Worm (Caenorhabditis elegans) whole organism, L1 larva: ENCODE data around the gene dmsr-16.

ENCODE experiments used
- C04F5.9 ChIP-seq: sonication (generic microtip); optimal IDR thresholded peaks from 2 replicates; lab custom pipeline; 2016; ENCODE audit warnings: missing genetic modification characterization, missing compliant biosample characterization
- C16A3.4 ChIP-seq: fragments of 150-350 bp; optimal IDR thresholded peaks from 2 replicates; lab custom pipeline; 2014; ENCODE audit warnings: missing biosample characterization, missing genetic modification characterization
- C34B4.2 ChIP-seq: sonication (generic microtip); optimal IDR thresholded peaks from 2 replicates; lab custom pipeline; 2017; ENCODE audit warnings: mild to moderate bottlenecking, missing genetic modification characterization, missing compliant biosample characterization
- F16B12.6 ChIP-seq: fragments of 150-350 bp; optimal IDR thresholded peaks from 2 replicates; lab custom pipeline; 2014; ENCODE audit warnings: missing biosample characterization, missing genetic modification characterization
- aha-1 ChIP-seq: fragments of 150-350 bp; optimal IDR thresholded peaks from 2 replicates; lab custom pipeline; 2014; ENCODE audit warnings: missing biosample characterization, missing genetic modification characterization
- alr-1 ChIP-seq: fragments of 200-800 bp; sonication (Bioruptor generic); optimal IDR thresholded peaks from 2 replicates; lab custom pipeline; 2018; ENCODE audit warnings: borderline replicate concordance, mild to moderate bottlenecking, missing genetic modification characterization, missing compliant biosample characterization
- ama-1 ChIP-seq: fragments of 150-350 bp; optimal IDR thresholded peaks from 2 replicates; lab custom pipeline; 2014
- ceh-63 ChIP-seq: fragments of 200-800 bp; sonication (Bioruptor generic); optimal IDR thresholded peaks from 2 replicates; lab custom pipeline; 2018; ENCODE audit warnings: mild to moderate bottlenecking, missing genetic modification characterization, missing compliant biosample characterization
- ceh-88 ChIP-seq: fragments of 200-800 bp; sonication (Bioruptor generic); IDR thresholded peaks from 2 replicates; pipeline ENCODE4 v1.3.6; 2022; ENCODE audit warnings: missing genetic modification characterization, missing compliant biosample characterization
- ceh-90 ChIP-seq: sonication (generic microtip); optimal IDR thresholded peaks from 2 replicates; lab custom pipeline; 2016; ENCODE audit warnings: missing genetic modification characterization, missing compliant biosample characterization
- ces-1 ChIP-seq: fragments of 150-350 bp; optimal IDR thresholded peaks from 2 replicates; lab custom pipeline; 2014; ENCODE audit warnings: missing biosample characterization, missing genetic modification reagents, missing genetic modification characterization
- dpl-1 ChIP-seq, 3 experiments: fragments of 150-350 bp in 2 of 3; sonication (generic microtip) in 1 of 3; optimal IDR thresholded peaks; 2 replicates each; lab custom pipeline; 2014 to 2017; ENCODE audit warnings: missing biosample characterization in 3 of 3, missing genetic modification characterization in 3 of 3, missing genetic modification reagents in 3 of 3
- efl-3 ChIP-seq: fragments of 200-800 bp; sonication (Bioruptor generic); optimal IDR thresholded peaks from 2 replicates; lab custom pipeline; 2018; ENCODE audit warnings: mild to moderate bottlenecking, missing genetic modification characterization, missing compliant biosample characterization
- egl-13 ChIP-seq: sonication (generic microtip); optimal IDR thresholded peaks from 2 replicates; lab custom pipeline; 2016; ENCODE audit warnings: missing genotype, missing genetic modification reagents, missing genetic modification characterization, missing compliant biosample characterization
- elt-2 ChIP-seq: sonication (generic microtip); optimal IDR thresholded peaks from 2 replicates; lab custom pipeline; 2016; ENCODE audit warnings: missing genetic modification characterization, mild to moderate bottlenecking, inconsistent platforms, missing compliant biosample characterization, missing genetic modification reagents
- elt-3 ChIP-seq, 6 experiments: fragments of 150-350 bp in 1 of 6; sonication (generic microtip); optimal IDR thresholded peaks; 2 replicates each; lab custom pipeline; 2017 to 2018; ENCODE audit warnings: missing biosample characterization in 6 of 6, missing genetic modification characterization in 6 of 6, inconsistent platforms in 1 of 6
- ets-5 ChIP-seq: fragments of 200-800 bp; sonication (Bioruptor generic); IDR thresholded peaks from 2 replicates; pipeline ENCODE4 v1.3.6; 2022; ENCODE audit warnings: missing genetic modification characterization, missing compliant biosample characterization
- fkh-4 ChIP-seq: sonication (generic microtip); optimal IDR thresholded peaks from 2 replicates; lab custom pipeline; 2016; ENCODE audit warnings: missing compliant biosample characterization, missing genetic modification characterization, borderline replicate concordance
- fkh-8 ChIP-seq: sonication (generic microtip); optimal IDR thresholded peaks from 2 replicates; lab custom pipeline; 2016; ENCODE audit warnings: mild to moderate bottlenecking, missing genetic modification characterization, missing compliant biosample characterization
- grh-1 ChIP-seq: fragments of 200-800 bp; sonication (Bioruptor generic); IDR thresholded peaks from 2 replicates; pipeline ENCODE4 v1.3.6; 2022; ENCODE audit warnings: missing genetic modification reagents, missing genetic modification characterization, missing compliant biosample characterization
- hlh-17 ChIP-seq: fragments of 200-800 bp; sonication (Bioruptor generic); optimal IDR thresholded peaks from 2 replicates; lab custom pipeline; 2018; ENCODE audit warnings: missing genetic modification characterization, mild to moderate bottlenecking, missing compliant biosample characterization, moderate library complexity, borderline replicate concordance
- hlh-4 ChIP-seq: sonication (generic microtip); optimal IDR thresholded peaks from 2 replicates; lab custom pipeline; 2016; ENCODE audit warnings: mild to moderate bottlenecking, missing genetic modification characterization, missing compliant biosample characterization
- hpl-2 ChIP-seq: fragments of 150-350 bp; optimal IDR thresholded peaks from 2 replicates; lab custom pipeline; 2014; ENCODE audit warnings: missing biosample characterization, missing genetic modification reagents, missing genetic modification characterization
- irx-1 ChIP-seq: sonication (generic microtip); optimal IDR thresholded peaks from 2 replicates; lab custom pipeline; 2016; ENCODE audit warnings: missing genetic modification characterization, missing compliant biosample characterization
- lin-13 ChIP-seq: fragments of 150-350 bp; optimal IDR thresholded peaks from 2 replicates; lab custom pipeline; 2014; ENCODE audit warnings: missing biosample characterization, missing genetic modification reagents, missing genetic modification characterization
- lin-15B ChIP-seq: fragments of 150-350 bp; sonication (generic microtip); optimal IDR thresholded peaks from 3 replicates; lab custom pipeline; 2014; ENCODE audit warnings: missing biosample characterization, missing genetic modification characterization
- lin-35 ChIP-seq, 2 experiments: fragments of 150-350 bp; optimal IDR thresholded peaks; 2 replicates each; lab custom pipeline; 2014; ENCODE audit warnings: missing biosample characterization in 2 of 2, missing genetic modification characterization in 2 of 2, missing genetic modification reagents in 2 of 2
- lir-3 ChIP-seq: sonication (generic microtip); optimal IDR thresholded peaks from 2 replicates; lab custom pipeline; 2016; ENCODE audit warnings: mild to moderate bottlenecking, missing genetic modification characterization, moderate library complexity, missing compliant biosample characterization; ENCODE audit not compliant: poor library complexity
- mab-9 ChIP-seq: fragments of 200-800 bp; sonication (Bioruptor generic); IDR thresholded peaks from 2 replicates; pipeline ENCODE4 v1.3.6; 2022; ENCODE audit warnings: missing genetic modification reagents, missing genetic modification characterization, missing compliant biosample characterization
- mef-2 ChIP-seq: fragments of 150-350 bp; optimal IDR thresholded peaks from 2 replicates; lab custom pipeline; 2014; ENCODE audit warnings: missing biosample characterization, missing genetic modification characterization
- mep-1 ChIP-seq: fragments of 150-350 bp; optimal IDR thresholded peaks from 2 replicates; lab custom pipeline; 2014; ENCODE audit warnings: missing biosample characterization, missing genetic modification characterization
- nhr-11 ChIP-seq: fragments of 150-350 bp; optimal IDR thresholded peaks from 2 replicates; lab custom pipeline; 2014; ENCODE audit warnings: missing biosample characterization, missing genetic modification characterization
- nhr-12 ChIP-seq: sonication (generic microtip); optimal IDR thresholded peaks from 2 replicates; lab custom pipeline; 2017; ENCODE audit warnings: missing biosample characterization, missing genetic modification characterization
- nhr-20 ChIP-seq: sonication (generic microtip); optimal IDR thresholded peaks from 2 replicates; lab custom pipeline; 2016; ENCODE audit warnings: mild to moderate bottlenecking, missing genetic modification characterization, missing compliant biosample characterization
- nhr-237 ChIP-seq: fragments of 150-350 bp; optimal IDR thresholded peaks from 2 replicates; lab custom pipeline; 2014; ENCODE audit warnings: missing biosample characterization, missing genetic modification characterization
- nhr-28 ChIP-seq: fragments of 150-350 bp; optimal IDR thresholded peaks from 2 replicates; lab custom pipeline; 2014; ENCODE audit warnings: missing biosample characterization, missing genetic modification characterization
- nhr-47 ChIP-seq: sonication (generic microtip); optimal IDR thresholded peaks from 2 replicates; lab custom pipeline; 2016; ENCODE audit warnings: mild to moderate bottlenecking, missing genetic modification characterization, moderate library complexity, missing compliant biosample characterization
- nhr-76 ChIP-seq: sonication (generic microtip); optimal IDR thresholded peaks from 2 replicates; lab custom pipeline; 2017; ENCODE audit warnings: missing biosample characterization, missing genetic modification characterization
- nhr-85 ChIP-seq: sonication (generic microtip); peaks from one replicate; lab custom pipeline; 2016; ENCODE audit warnings: missing genetic modification characterization, inconsistent platforms, missing compliant biosample characterization
- nhr-90 ChIP-seq: sonication (generic microtip); optimal IDR thresholded peaks from 2 replicates; lab custom pipeline; 2016; ENCODE audit warnings: mild to moderate bottlenecking, missing genetic modification characterization, missing compliant biosample characterization; ENCODE audit not compliant: poor library complexity
- rnt-1 ChIP-seq: sonication (generic microtip); optimal IDR thresholded peaks from 2 replicates; lab custom pipeline; 2016; ENCODE audit warnings: mild to moderate bottlenecking, missing genetic modification characterization, moderate library complexity, missing compliant biosample characterization
- snpc-4 ChIP-seq: fragments of 150-350 bp; optimal IDR thresholded peaks from 2 replicates; lab custom pipeline; 2014; ENCODE audit warnings: missing biosample characterization, missing genetic modification characterization
- snu-23 ChIP-seq: sonication (generic microtip); optimal IDR thresholded peaks from 2 replicates; lab custom pipeline; 2016; ENCODE audit warnings: missing genetic modification characterization, missing compliant biosample characterization
- sptf-1 ChIP-seq: fragments of 150-350 bp; optimal IDR thresholded peaks from 2 replicates; lab custom pipeline; 2014; ENCODE audit warnings: missing biosample characterization, missing genetic modification characterization
- swsn-7 ChIP-seq: sonication (generic microtip); optimal IDR thresholded peaks from 2 replicates; lab custom pipeline; 2016; ENCODE audit warnings: missing genetic modification characterization, missing compliant biosample characterization
- tlp-1 ChIP-seq: fragments of 150-350 bp; optimal IDR thresholded peaks from 2 replicates; lab custom pipeline; 2014; ENCODE audit warnings: missing biosample characterization, missing genetic modification characterization
- unc-130 ChIP-seq: fragments of 150-350 bp; optimal IDR thresholded peaks from 2 replicates; lab custom pipeline; 2017; ENCODE audit warnings: missing biosample characterization, missing genetic modification characterization, inconsistent platforms
- unc-86 ChIP-seq: sonication (generic microtip); optimal IDR thresholded peaks from 2 replicates; lab custom pipeline; 2016; ENCODE audit warnings: missing genetic modification characterization, missing compliant biosample characterization
- vab-15 ChIP-seq: sonication (generic microtip); optimal IDR thresholded peaks from 2 replicates; lab custom pipeline; 2017; ENCODE audit warnings: missing genotype, mild to moderate bottlenecking, missing genetic modification characterization, missing compliant biosample characterization
- xbp-1 ChIP-seq: sonication (generic microtip); optimal IDR thresholded peaks from 2 replicates; lab custom pipeline; 2016; ENCODE audit warnings: missing genetic modification characterization, missing compliant biosample characterization
- zag-1 ChIP-seq: fragments of 150-350 bp; optimal IDR thresholded peaks from 2 replicates; lab custom pipeline; 2014; ENCODE audit warnings: missing biosample characterization, missing genetic modification characterization
- ztf-11 ChIP-seq, 2 experiments: sonication (generic microtip); optimal IDR thresholded peaks; 2 replicates each; lab custom pipeline; 2016 to 2017; ENCODE audit warnings: missing genetic modification characterization in 2 of 2, missing biosample characterization in 1 of 2, missing compliant biosample characterization in 1 of 2

dmsr-16 gene

ce11 chrV:6784853-6785492 is 23.9 kb downstream of the dmsr-16 start, which contains the start of the genes spn-4 and spe-39:
spn-4 (minus strand) TSS chrV:6784903.
spe-39 (plus strand) TSS chrV:6785451.
- TF ChIP-seq ceh-90 (tag; lab: Kevin White, UChicago) (peak; percentile 46), swsn-7 (peak; percentile 81), nhr-12 (tag; lab: Kevin White, UChicago) (no peak), ama-1 (lab: Kevin White, UChicago) (peak; percentile 1), ets-5 (GFP tag; lab: Robert Waterston, UW) (no peak), efl-3 (GFP tag; lab: Kevin White, UChicago) (no peak), ces-1 (no peak), lin-15B (peak; percentile 57), snpc-4 (peak; percentile 88), lin-35 (GFP tag; optimal IDR thresholded peaks at IDR 0.05; lab: Kevin White, UChicago) (peak; percentile 93 to 97), rnt-1 (peak; percentile 92), aha-1 (tag; lab: Kevin White, UChicago) (no peak), nhr-90 (tag; lab: Kevin White, UChicago) (peak; percentile 81), xbp-1 (tag; lab: Kevin White, UChicago) (peak; percentile 79), fkh-4 (tag; lab: Kevin White, UChicago) (peak; percentile 28), elt-2 (tag; lab: Kevin White, UChicago) (peak; percentile 65), nhr-47 (tag; lab: Kevin White, UChicago) (peak; percentile 87), elt-3 (tag; optimal IDR thresholded peaks at IDR 0.05; lab: Kevin White, UChicago) (peak in 2 of 6 experiments; percentile 42 to 55), ceh-88 (no peak), mab-9 (peak; percentile 20; the same call in 1 of the 2 replicates), C34B4.2 (tag; lab: Kevin White, UChicago) (no peak), nhr-20 (tag; lab: Kevin White, UChicago) (peak; percentile 84), fkh-8 (tag; lab: Kevin White, UChicago) (peak; percentile 29), nhr-85 (tag; lab: Kevin White, UChicago) (peak; percentile 89), zag-1 (tag; lab: Kevin White, UChicago) (no peak), mep-1 (tag; lab: Kevin White, UChicago) (peak; percentile 81), vab-15 (tag; lab: Kevin White, UChicago) (no peak), C16A3.4 (tag; lab: Kevin White, UChicago) (peak; percentile 83), irx-1 (peak; percentile 67), lir-3 (tag; lab: Kevin White, UChicago) (peak; percentile 67), C04F5.9 (tag; lab: Kevin White, UChicago) (peak; percentile 1), hlh-17 (GFP tag; lab: Kevin White, UChicago) (no peak), tlp-1 (no peak), hlh-4 (tag; lab: Kevin White, UChicago) (no peak), nhr-237 (tag; lab: Kevin White, UChicago) (no peak), unc-130 (peak; percentile 95), alr-1 (no peak), mef-2 (tag; lab: Kevin White, UChicago) (no peak), snu-23 (peak; percentile 84), sptf-1 (tag; lab: Kevin White, UChicago) (no peak), nhr-11 (tag; lab: Kevin White, UChicago) (peak; percentile 25), F16B12.6 (tag; lab: Kevin White, UChicago) (peak; percentile 28), hpl-2 (peak; percentile 81), unc-86 (peak; percentile 66), egl-13 (tag; lab: Kevin White, UChicago) (peak; percentile 69), nhr-76 (tag; lab: Kevin White, UChicago) (peak; percentile 51), ceh-63 (no peak), lin-13 (peak; percentile 80), ztf-11 (tag; optimal IDR thresholded peaks at IDR 0.05; lab: Kevin White, UChicago) (peak in 1 of 2 experiments; percentile 72), grh-1 (peak; percentile 35), nhr-28 (tag; lab: Kevin White, UChicago) (no peak), dpl-1 (GFP tag; optimal IDR thresholded peaks at IDR 0.05; lab: Kevin White, UChicago) (peak; percentile 94 to 95 (median 94))
